Fruit fly (Drosophila melanogaster) whole organism, embryonic: ENCODE results near the gene mthl11.
A peak's percentile ranks its signal among the peaks of the same experiment; 100 is the strongest.

ENCODE experiments used
- Abd-B ChIP-seq: fragments of 200-800 bp; sonication (Bioruptor generic); optimal IDR thresholded peaks from 2 replicates; lab custom pipeline; 2018; ENCODE audit warnings: missing biosample characterization, mild to moderate bottlenecking, missing genetic modification characterization, moderate library complexity
- CG11398 ChIP-seq: fragments of 200-800 bp; sonication (Bioruptor generic); optimal IDR thresholded peaks from 2 replicates; lab custom pipeline; 2016; ENCODE audit warnings: missing biosample characterization, missing genetic modification characterization
- CG13624 ChIP-seq: fragments of 200-800 bp; sonication (Bioruptor generic); optimal IDR thresholded peaks from 2 replicates; lab custom pipeline; 2016; ENCODE audit warnings: missing biosample characterization, missing genetic modification characterization
- CG17328 ChIP-seq: fragments of 200-800 bp; sonication (Bioruptor generic); IDR thresholded peaks from 2 replicates; pipeline ENCODE4 v1.3.6; 2022; ENCODE audit warnings: missing biosample characterization, missing genetic modification characterization
- CG17385 ChIP-seq: fragments of 200-800 bp; sonication (Bioruptor generic); optimal IDR thresholded peaks from 3 replicates; lab custom pipeline; 2018; ENCODE audit warnings: missing biosample characterization, mild to moderate bottlenecking, missing genetic modification characterization
- CG17802 ChIP-seq: fragments of 200-800 bp; sonication (Bioruptor generic); optimal IDR thresholded peaks from 2 replicates; lab custom pipeline; 2018; ENCODE audit warnings: missing biosample characterization, mild to moderate bottlenecking, missing genetic modification characterization, moderate library complexity
- CG2116 ChIP-seq: fragments of 200-800 bp; sonication (Bioruptor generic); optimal IDR thresholded peaks from 3 replicates; lab custom pipeline; 2018; ENCODE audit warnings: missing biosample characterization, mild to moderate bottlenecking, missing genetic modification characterization
- CG3281 ChIP-seq: fragments of 200-800 bp; sonication (Bioruptor generic); optimal IDR thresholded peaks from 3 replicates; lab custom pipeline; 2017; ENCODE audit warnings: missing biosample characterization, mild to moderate bottlenecking, missing genetic modification characterization
- CG3995 ChIP-seq: fragments of 200-800 bp; sonication (Bioruptor generic); optimal IDR thresholded peaks from 3 replicates; lab custom pipeline; 2016; ENCODE audit warnings: missing biosample characterization, missing genetic modification characterization
- CG6791 ChIP-seq: fragments of 200-800 bp; sonication (Bioruptor generic); IDR thresholded peaks from 3 replicates; pipeline ENCODE4 v1.3.6; 2022; ENCODE audit warnings: missing biosample characterization, missing genetic modification characterization; ENCODE audit not compliant: partially characterized antibody
- CG7556 ChIP-seq: fragments of 200-800 bp; sonication (Bioruptor generic); optimal IDR thresholded peaks from 2 replicates; lab custom pipeline; 2017; ENCODE audit warnings: missing biosample characterization, mild to moderate bottlenecking, missing genetic modification characterization
- CG7745 ChIP-seq: fragments of 200-800 bp; sonication (Bioruptor generic); optimal IDR thresholded peaks from 2 replicates; lab custom pipeline; 2018; ENCODE audit warnings: missing biosample characterization, mild to moderate bottlenecking, missing genetic modification characterization, moderate library complexity
- CG8359 ChIP-seq: fragments of 200-800 bp; sonication (Bioruptor generic); optimal IDR thresholded peaks from 2 replicates; lab custom pipeline; 2017; ENCODE audit warnings: missing biosample characterization, mild to moderate bottlenecking, missing genetic modification characterization, borderline replicate concordance
- CG8924 ChIP-seq: fragments of 200-800 bp; optimal IDR thresholded peaks from 3 replicates; lab custom pipeline; 2019; ENCODE audit warnings: missing biosample characterization, mild to moderate bottlenecking, missing genetic modification characterization, moderate library complexity
- CG9797 ChIP-seq: fragments of 200-800 bp; sonication (Bioruptor generic); optimal IDR thresholded peaks from 3 replicates; lab custom pipeline; 2018; ENCODE audit warnings: missing biosample characterization, mild to moderate bottlenecking, missing genetic modification characterization
- CG9817 ChIP-seq: fragments of 200-800 bp; sonication (Bioruptor generic); optimal IDR thresholded peaks from 2 replicates; lab custom pipeline; 2018; ENCODE audit warnings: missing biosample characterization, mild to moderate bottlenecking, missing genetic modification characterization, moderate library complexity
- Chrac-16 ChIP-seq: fragments of 200-800 bp; sonication (Bioruptor generic); optimal IDR thresholded peaks from 3 replicates; lab custom pipeline; 2016; ENCODE audit warnings: missing biosample characterization, missing genetic modification characterization
- Dp ChIP-seq: fragments of 200-800 bp; sonication (Bioruptor generic); optimal IDR thresholded peaks from 2 replicates; lab custom pipeline; 2018; ENCODE audit warnings: missing biosample characterization, mild to moderate bottlenecking, missing genetic modification characterization, moderate library complexity
- HLH3B ChIP-seq: fragments of 200-800 bp; sonication (Bioruptor generic); IDR thresholded peaks from 2 replicates; pipeline ENCODE4 v1.3.6; 2022; ENCODE audit warnings: missing biosample characterization, missing genetic modification characterization
- NC2β ChIP-seq: fragments of 200-800 bp; sonication (Bioruptor generic); optimal IDR thresholded peaks from 2 replicates; lab custom pipeline; 2016; ENCODE audit warnings: missing biosample characterization, missing genetic modification characterization
- Nf-YA ChIP-seq: fragments of 200-800 bp; sonication (Bioruptor generic); IDR thresholded peaks from 2 replicates; pipeline ENCODE4 v1.3.6; 2022; ENCODE audit warnings: missing biosample characterization, missing genetic modification characterization
- NfI ChIP-seq: fragments of 200-800 bp; sonication (Bioruptor generic); optimal IDR thresholded peaks from 3 replicates; lab custom pipeline; 2018; ENCODE audit warnings: missing biosample characterization, mild to moderate bottlenecking, missing genetic modification characterization, moderate library complexity
- Oaz ChIP-seq: fragments of 200-800 bp; sonication (Bioruptor generic); IDR thresholded peaks from 2 replicates; pipeline ENCODE4 v1.3.6; 2022; ENCODE audit warnings: missing biosample characterization, missing genetic modification characterization
- Optix ChIP-seq: fragments of 200-800 bp; sonication (Bioruptor generic); IDR thresholded peaks from 3 replicates; pipeline ENCODE4 v1.3.6; 2022; ENCODE audit warnings: missing biosample characterization, missing genetic modification characterization
- Ravus ChIP-seq: fragments of 200-800 bp; sonication (Bioruptor generic); IDR thresholded peaks from 2 replicates; pipeline ENCODE4 v1.3.6; 2022; ENCODE audit warnings: missing biosample characterization, missing genetic modification characterization
- Sry-δ ChIP-seq: fragments of 200-800 bp; sonication (Bioruptor generic); optimal IDR thresholded peaks from 2 replicates; lab custom pipeline; 2016; ENCODE audit warnings: missing biosample characterization, missing genetic modification characterization
- TFAM ChIP-seq: fragments of 200-800 bp; sonication (Bioruptor generic); optimal IDR thresholded peaks from 2 replicates; lab custom pipeline; 2017; ENCODE audit warnings: missing biosample characterization, missing genetic modification characterization, inconsistent platforms
- abd-A ChIP-seq: fragments of 200-800 bp; sonication (Bioruptor generic); optimal IDR thresholded peaks from 3 replicates; lab custom pipeline; 2019; ENCODE audit warnings: missing biosample characterization, mild to moderate bottlenecking, missing genetic modification characterization, moderate library complexity
- al ChIP-seq: fragments of 200-800 bp; sonication (Bioruptor generic); IDR thresholded peaks from 2 replicates; pipeline ENCODE4 v1.3.6; 2022; ENCODE audit warnings: missing biosample characterization, missing genetic modification characterization
- ash1 ChIP-seq: fragments of 200-800 bp; sonication (Bioruptor generic); optimal IDR thresholded peaks from 2 replicates; lab custom pipeline; 2018; ENCODE audit warnings: missing biosample characterization, mild to moderate bottlenecking, missing genetic modification characterization
- cas ChIP-seq: fragments of 200-800 bp; sonication (Bioruptor generic); IDR thresholded peaks from 2 replicates; pipeline ENCODE4 v1.3.6; 2022; ENCODE audit warnings: missing biosample characterization, missing genetic modification characterization
- caup ChIP-seq: fragments of 200-800 bp; sonication (Bioruptor generic); optimal IDR thresholded peaks from 3 replicates; lab custom pipeline; 2017; ENCODE audit warnings: missing biosample characterization, mild to moderate bottlenecking, missing genetic modification characterization, moderate library complexity; ENCODE audit not compliant: severe bottlenecking
- exex ChIP-seq: fragments of 200-800 bp; sonication (Bioruptor generic); optimal IDR thresholded peaks from 4 replicates; lab custom pipeline; 2018; ENCODE audit warnings: missing biosample characterization, mild to moderate bottlenecking, missing genetic modification characterization, moderate library complexity
- fd64A ChIP-seq: fragments of 200-800 bp; sonication (Bioruptor generic); optimal IDR thresholded peaks from 3 replicates; lab custom pipeline; 2018; ENCODE audit warnings: missing biosample characterization, mild to moderate bottlenecking, missing genetic modification characterization
- gfzf ChIP-seq: fragments of 200-800 bp; sonication (Bioruptor generic); optimal IDR thresholded peaks from 2 replicates; lab custom pipeline; 2016; ENCODE audit warnings: missing biosample characterization, mild to moderate bottlenecking, missing genetic modification characterization, moderate library complexity
- gsb ChIP-seq: fragments of 200-800 bp; sonication (Bioruptor generic); IDR thresholded peaks from 2 replicates; pipeline ENCODE4 v1.3.6; 2022; ENCODE audit warnings: missing biosample characterization, missing genetic modification characterization
- jing ChIP-seq: fragments of 200-800 bp; sonication (Bioruptor generic); optimal IDR thresholded peaks from 2 replicates; lab custom pipeline; 2018; ENCODE audit warnings: missing biosample characterization, mild to moderate bottlenecking, missing genetic modification characterization
- maf-S ChIP-seq: fragments of 200-800 bp; sonication (Bioruptor generic); optimal IDR thresholded peaks from 2 replicates; lab custom pipeline; 2016; ENCODE audit warnings: missing biosample characterization, missing genetic modification characterization
- mirr ChIP-seq: fragments of 200-800 bp; sonication (Bioruptor generic); optimal IDR thresholded peaks from 3 replicates; lab custom pipeline; 2018; ENCODE audit warnings: missing biosample characterization, mild to moderate bottlenecking, missing genetic modification characterization
- nom ChIP-seq: fragments of 200-800 bp; sonication (Bioruptor generic); optimal IDR thresholded peaks from 2 replicates; lab custom pipeline; 2017; ENCODE audit warnings: missing biosample characterization, missing genetic modification characterization, mild to moderate bottlenecking, moderate library complexity, missing genetic modification reagents
- org-1 ChIP-seq: fragments of 200-800 bp; sonication (Bioruptor generic); optimal IDR thresholded peaks from 2 replicates; lab custom pipeline; 2017; ENCODE audit warnings: missing biosample characterization, missing genetic modification characterization
- pho ChIP-seq: fragments of 200-800 bp; sonication (Bioruptor generic); optimal IDR thresholded peaks from 2 replicates; lab custom pipeline; 2016; ENCODE audit warnings: missing biosample characterization, missing genetic modification characterization
- ranshi ChIP-seq: fragments of 200-800 bp; sonication (Bioruptor generic); IDR thresholded peaks from 2 replicates; pipeline ENCODE4 v1.3.6; 2022; ENCODE audit warnings: missing biosample characterization, missing genetic modification characterization
- ro ChIP-seq: fragments of 200-800 bp; sonication (Bioruptor generic); IDR thresholded peaks from 2 replicates; pipeline ENCODE4 v1.3.6; 2022; ENCODE audit warnings: missing biosample characterization, missing genetic modification characterization
- seq ChIP-seq: fragments of 200-800 bp; sonication (Bioruptor generic); IDR thresholded peaks from 2 replicates; pipeline ENCODE4 v1.3.6; 2022; ENCODE audit warnings: missing biosample characterization, missing genetic modification characterization
- tup ChIP-seq: fragments of 200-800 bp; sonication (Bioruptor generic); optimal IDR thresholded peaks from 2 replicates; lab custom pipeline; 2016; ENCODE audit warnings: missing biosample characterization, mild to moderate bottlenecking, missing genetic modification characterization, moderate library complexity
- unpg ChIP-seq: fragments of 200-800 bp; sonication (Bioruptor generic); optimal IDR thresholded peaks from 3 replicates; lab custom pipeline; 2018; ENCODE audit warnings: missing biosample characterization, mild to moderate bottlenecking, missing genetic modification characterization, moderate library complexity
- vnd ChIP-seq: fragments of 200-800 bp; sonication (Bioruptor generic); IDR thresholded peaks from 3 replicates; pipeline ENCODE4 v1.3.6; 2022; ENCODE audit warnings: missing biosample characterization, missing genetic modification characterization; ENCODE audit not compliant: partially characterized antibody
- zfh1 ChIP-seq: fragments of 200-800 bp; sonication (Bioruptor generic); IDR thresholded peaks from 3 replicates; pipeline ENCODE4 v1.3.6; 2022; ENCODE audit warnings: missing biosample characterization, missing genetic modification characterization

Gene mthl11

DNA sequence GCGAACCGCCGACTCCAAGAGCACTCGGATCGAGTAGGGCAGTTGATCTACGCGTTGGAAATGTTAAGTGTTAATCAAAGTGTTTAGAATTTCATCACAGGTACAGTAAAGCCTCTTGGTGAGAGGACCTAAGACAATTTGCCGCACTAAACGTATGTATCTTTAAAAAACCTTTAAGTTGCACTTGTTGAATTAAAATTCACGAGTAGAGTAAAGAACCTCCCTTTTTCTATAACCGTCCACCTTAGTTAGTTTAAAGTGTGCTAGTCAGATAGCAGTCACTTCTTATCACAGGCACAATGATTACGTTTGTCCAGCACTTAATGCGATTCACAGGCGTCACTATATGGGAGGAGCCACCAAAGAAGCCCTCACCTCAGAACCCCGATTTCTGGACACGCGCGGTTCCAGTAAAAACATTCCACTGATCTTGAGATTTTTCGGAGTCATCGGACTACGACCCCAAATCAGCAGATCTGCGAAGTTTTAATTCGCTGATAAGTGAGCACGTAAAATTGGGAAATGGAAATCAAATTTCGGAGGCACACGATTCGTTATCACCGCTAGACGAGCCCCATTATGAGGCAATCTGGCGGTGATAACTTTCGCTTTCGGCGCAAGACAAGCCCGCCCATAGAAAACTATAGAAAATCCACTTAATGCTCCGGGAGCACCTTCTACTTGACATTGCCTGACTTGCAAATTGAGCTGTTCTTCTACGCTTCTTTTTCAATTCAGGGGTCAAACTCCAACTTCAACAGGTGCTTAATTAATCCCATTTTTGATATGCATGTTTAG is 11.1 kb downstream of the mthl11 start (continued):
- TF ChIP-seq CG7745 (no peak), Optix (GFP tag; lab: Robert Waterston, UW) (no peak), CG17328 (GFP tag; lab: Robert Waterston, UW) (no peak), gsb (GFP tag; lab: Robert Waterston, UW) (peak; percentile 69), gfzf (GFP tag; lab: Kevin White, UChicago) (no peak), CG9817 (peak; percentile 53), CG8924 (no peak), al (GFP tag; lab: Robert Waterston, UW) (peak; percentile 64), pho (GFP tag; lab: Kevin White, UChicago) (peak; percentile 16), CG8359 (no peak), Oaz (GFP tag; lab: Robert Waterston, UW) (0 out of 2 replicates have a peak, but pooled peaks have one; percentile 19), NfI (GFP tag; lab: Kevin White, UChicago) (peak; percentile 11), CG11398 (GFP tag; lab: Kevin White, UChicago) (no peak), caup (GFP tag; lab: Kevin White, UChicago) (peak; percentile 64), fd64A (GFP tag; lab: Kevin White, UChicago) (no peak), ro (no peak), jing (GFP tag; lab: Kevin White, UChicago) (no peak), ash1 (no peak), unpg (no peak), TFAM (GFP tag; lab: Kevin White, UChicago) (no peak), Chrac-16 (GFP tag; lab: Kevin White, UChicago) (no peak), cas (GFP tag; lab: Robert Waterston, UW) (peak; percentile 47; the same call in 1 of the 2 replicates), CG6791 (no peak), Dp (GFP tag; lab: Kevin White, UChicago) (no peak), CG9797 (GFP tag; lab: Kevin White, UChicago) (no peak), CG3995 (GFP tag; lab: Kevin White, UChicago) (peak; percentile 48), org-1 (GFP tag; lab: Kevin White, UChicago) (no peak), ranshi (peak; percentile 61; the same call in 1 of the 2 replicates), CG7556 (GFP tag; lab: Kevin White, UChicago) (peak; percentile 7), nom (GFP tag; lab: Kevin White, UChicago) (no peak), CG3281 (GFP tag; lab: Kevin White, UChicago) (peak; percentile 76), HLH3B (GFP tag; lab: Robert Waterston, UW) (peak; percentile 55; the same call in 1 of the 2 replicates), seq (GFP tag; lab: Robert Waterston, UW) (0 out of 2 replicates have a peak, but pooled peaks have one; percentile 38), CG17385 (GFP tag; lab: Kevin White, UChicago) (no peak), CG13624 (GFP tag; lab: Kevin White, UChicago) (peak; percentile 50), mirr (GFP tag; lab: Kevin White, UChicago) (peak; percentile 69), Sry-δ (GFP tag; lab: Kevin White, UChicago) (no peak), CG2116 (GFP tag; lab: Kevin White, UChicago) (no peak), abd-A (tag; lab: Kevin White, UChicago) (no peak), zfh1 (peak; percentile 57; the same call in 1 of the 3 replicates), Nf-YA (GFP tag; lab: Robert Waterston, UW) (no peak), maf-S (no peak), NC2β (no peak), CG17802 (tag; lab: Kevin White, UChicago) (no peak), vnd (GFP tag; lab: Robert Waterston, UW) (no peak), Ravus (GFP tag; lab: Robert Waterston, UW) (peak; percentile 15; the same call in 1 of the 2 replicates), exex (tag; lab: Kevin White, UChicago) (peak; percentile 92), Abd-B (GFP tag; lab: Kevin White, UChicago) (peak; percentile 8), tup (GFP tag; lab: Kevin White, UChicago) (no peak)
